Fruit fly (Drosophila melanogaster): Measurements from ENCODE around the gene TFAM.

Gene TFAM

dm6 chr3R:20549855-20550603 is 26.8 kb downstream of the TFAM start:
- peak; percentile 79 for TF ChIP-seq net (GFP tag; optimal IDR thresholded peaks at IDR 0.05)
- peak; percentile 76 for TF ChIP-seq Smox (GFP tag; optimal IDR thresholded peaks at IDR 0.05)
- peak; percentile 79 for TF ChIP-seq CG7368 (GFP tag; optimal IDR thresholded peaks at IDR 0.05)
- TF ChIP-seq svp (GFP tag): peak; percentile 84
- TF ChIP-seq eg (GFP tag; IDR thresholded peaks at IDR 0.05): peak; percentile 80
- TF ChIP-seq Eip93F (GFP tag; optimal IDR thresholded peaks at IDR 0.05): peak; percentile 34
- peak; percentile 79 for TF ChIP-seq Hr4 (GFP tag; optimal IDR thresholded peaks at IDR 0.05)
- peak; percentile 86 for TF ChIP-seq Sox15 (GFP tag; optimal IDR thresholded peaks at IDR 0.05)
- peak; percentile 89 for TF ChIP-seq CG10631 (GFP tag; optimal IDR thresholded peaks at IDR 0.05)
- TF ChIP-seq CG11294 (GFP tag; IDR thresholded peaks at IDR 0.05): peak; percentile 71
- peak; percentile 30 for TF ChIP-seq Ets21C (GFP tag; optimal IDR thresholded peaks at IDR 0.05)
- peak; percentile 72 for TF ChIP-seq Gug (GFP tag; IDR thresholded peaks at IDR 0.05)
- peak; percentile 49 for TF ChIP-seq CG16779 (tag; optimal IDR thresholded peaks at IDR 0.05)
- peak; percentile 74 for TF ChIP-seq vri (GFP tag; optimal IDR thresholded peaks at IDR 0.05)
- TF ChIP-seq CG34406 (GFP tag; optimal IDR thresholded peaks at IDR 0.05): peak; percentile 89
- TF ChIP-seq Lpt (GFP tag; optimal IDR thresholded peaks at IDR 0.05): peak; percentile 80
- peak; percentile 78 for TF ChIP-seq topi (GFP tag; optimal IDR thresholded peaks at IDR 0.05)
- peak; percentile 78 for TF ChIP-seq cyc (GFP tag; optimal IDR thresholded peaks at IDR 0.05)
- peak; percentile 75 for TF ChIP-seq CG31627 (GFP tag; optimal IDR thresholded peaks at IDR 0.05)
- TF ChIP-seq CG4318 (GFP tag; optimal IDR thresholded peaks at IDR 0.05): peak; percentile 72
- peak; percentile 89 for TF ChIP-seq CG3032 (tag; optimal IDR thresholded peaks at IDR 0.05)
- peak; percentile 83 for TF ChIP-seq CG6792 (GFP tag; optimal IDR thresholded peaks at IDR 0.05)
- peak; percentile 86 for TF ChIP-seq CG11762 (GFP tag; optimal IDR thresholded peaks at IDR 0.05; ENCODE audit: insufficient read depth)
- peak; percentile 75 for TF ChIP-seq Sox14 (GFP tag; optimal IDR thresholded peaks at IDR 0.05)
- peak; percentile 67 to 88 for TF ChIP-seq ss (GFP tag; optimal IDR thresholded peaks at IDR 0.05)
- TF ChIP-seq dac (GFP tag; optimal IDR thresholded peaks at IDR 0.05): peak; percentile 77
- TF ChIP-seq Hr38 (GFP tag; optimal IDR thresholded peaks at IDR 0.05): no peak
- TF ChIP-seq Sox102F (GFP tag; optimal IDR thresholded peaks at IDR 0.05): peak; percentile 71
- TF ChIP-seq achi (GFP tag; optimal IDR thresholded peaks at IDR 0.05): peak; percentile 91
- TF ChIP-seq Eip78C (GFP tag): peak; percentile 94
- peak; percentile 84 for TF ChIP-seq Eip75B (GFP tag; optimal IDR thresholded peaks at IDR 0.05)
- TF ChIP-seq CG9139 (GFP tag; optimal IDR thresholded peaks at IDR 0.05): peak; percentile 74
- TF ChIP-seq OdsH (GFP tag; optimal IDR thresholded peaks at IDR 0.05): peak; percentile 90
- TF ChIP-seq esn (GFP tag; optimal IDR thresholded peaks at IDR 0.05): peak; percentile 82
- peak; percentile 77 to 80 for TF ChIP-seq salr (GFP tag; optimal IDR thresholded peaks at IDR 0.05)
- peak; percentile 90 for TF ChIP-seq CG32006 (GFP tag; optimal IDR thresholded peaks at IDR 0.05)
- TF ChIP-seq CG6808 (GFP tag; optimal IDR thresholded peaks at IDR 0.05): peak; percentile 85
- TF ChIP-seq Met (GFP tag; optimal IDR thresholded peaks at IDR 0.05): peak; percentile 85
- peak; percentile 84 for TF ChIP-seq dsx (GFP tag; optimal IDR thresholded peaks at IDR 0.05; ENCODE audit: poor library complexity, severe bottlenecking)
- TF ChIP-seq fd59A (GFP tag; optimal IDR thresholded peaks at IDR 0.05): peak; percentile 85
- TF ChIP-seq CG6163 (GFP tag; IDR thresholded peaks at IDR 0.05): peak; percentile 90
- TF ChIP-seq acj6 (GFP tag; optimal IDR thresholded peaks at IDR 0.05): peak; percentile 90
- peak; percentile 91 for TF ChIP-seq Ets96B (tag; optimal IDR thresholded peaks at IDR 0.05)
- TF ChIP-seq CG1621 (tag; optimal IDR thresholded peaks at IDR 0.05): peak; percentile 81
- TF ChIP-seq lz (GFP tag; optimal IDR thresholded peaks at IDR 0.05): peak; percentile 71
- TF ChIP-seq fd85E (GFP tag; optimal IDR thresholded peaks at IDR 0.05): peak; percentile 65
- peak; percentile 65 for TF ChIP-seq Hr39 (GFP tag; optimal IDR thresholded peaks at IDR 0.05)
- peak; percentile 89 for TF ChIP-seq CG8632 (GFP tag; optimal IDR thresholded peaks at IDR 0.05)
- peak; percentile 81 for TF ChIP-seq CG11902 (GFP tag; optimal IDR thresholded peaks at IDR 0.05)
- peak; percentile 75 for TF ChIP-seq CG6276 (GFP tag; optimal IDR thresholded peaks at IDR 0.05)
- no peak for TF ChIP-seq fkh (GFP tag; optimal IDR thresholded peaks at IDR 0.05)

Measured in whole organism, prepupa.